Fruit fly (Drosophila melanogaster) whole organism, embryonic: ENCODE data around the gene pyd.

ENCODE experiments used
- C15 ChIP-seq: fragments of 200-800 bp; sonication (Bioruptor generic); IDR thresholded peaks from 3 replicates; pipeline ENCODE4 v1.3.6; 2022; ENCODE audit warnings: missing biosample characterization, missing genetic modification characterization
- CG10209 ChIP-seq: fragments of 200-800 bp; sonication (Bioruptor generic); optimal IDR thresholded peaks from 3 replicates; lab custom pipeline; 2017; ENCODE audit warnings: missing biosample characterization, mild to moderate bottlenecking, missing genetic modification characterization, missing genetic modification reagents
- CG11085 ChIP-seq: fragments of 200-800 bp; sonication (Bioruptor generic); IDR thresholded peaks from 2 replicates; pipeline ENCODE4 v1.3.6; 2022; ENCODE audit warnings: missing biosample characterization, missing genetic modification characterization
- CG11695 ChIP-seq: fragments of 200-800 bp; sonication (Bioruptor generic); IDR thresholded peaks from 3 replicates; pipeline ENCODE4 v1.3.6; 2022; ENCODE audit warnings: missing biosample characterization, missing genetic modification characterization
- CG11723 ChIP-seq: fragments of 200-800 bp; sonication (Bioruptor generic); optimal IDR thresholded peaks from 2 replicates; lab custom pipeline; 2017; ENCODE audit warnings: missing biosample characterization, mild to moderate bottlenecking, missing genetic modification characterization
- CG12071 ChIP-seq: fragments of 200-800 bp; sonication (Bioruptor generic); optimal IDR thresholded peaks from 3 replicates; lab custom pipeline; 2018; ENCODE audit warnings: missing biosample characterization, mild to moderate bottlenecking, missing genetic modification characterization
- CG13123 ChIP-seq: fragments of 200-800 bp; sonication (Bioruptor generic); optimal IDR thresholded peaks from 2 replicates; lab custom pipeline; 2016; ENCODE audit warnings: missing biosample characterization, missing genetic modification characterization
- CG15479 ChIP-seq: fragments of 200-800 bp; sonication (Bioruptor generic); optimal IDR thresholded peaks from 3 replicates; lab custom pipeline; 2019; ENCODE audit warnings: missing biosample characterization, mild to moderate bottlenecking, missing genetic modification characterization, moderate library complexity
- CG15514 ChIP-seq: fragments of 200-800 bp; sonication (Bioruptor generic); optimal IDR thresholded peaks from 3 replicates; lab custom pipeline; 2017; ENCODE audit warnings: missing biosample characterization, missing genetic modification characterization, mild to moderate bottlenecking, moderate library complexity, missing genetic modification reagents
- CG16779 ChIP-seq: fragments of 200-800 bp; sonication (Bioruptor generic); IDR thresholded peaks from 2 replicates; pipeline ENCODE4 v1.3.6; 2022; ENCODE audit warnings: missing biosample characterization, missing genetic modification characterization
- CG16863 ChIP-seq: fragments of 200-800 bp; sonication (Bioruptor generic); optimal IDR thresholded peaks from 3 replicates; lab custom pipeline; 2016; ENCODE audit warnings: missing biosample characterization, missing genetic modification characterization
- CG30403 ChIP-seq: fragments of 200-800 bp; sonication (Bioruptor generic); optimal IDR thresholded peaks from 3 replicates; lab custom pipeline; 2016; ENCODE audit warnings: missing biosample characterization, missing genetic modification characterization
- CG3065 ChIP-seq: fragments of 200-800 bp; sonication (Bioruptor generic); optimal IDR thresholded peaks from 2 replicates; lab custom pipeline; 2016; ENCODE audit warnings: missing biosample characterization, missing genetic modification characterization
- CG31365 ChIP-seq: fragments of 200-800 bp; sonication (Bioruptor generic); optimal IDR thresholded peaks from 2 replicates; lab custom pipeline; 2018; ENCODE audit warnings: missing biosample characterization, mild to moderate bottlenecking, missing genetic modification characterization
- CG3995 ChIP-seq: fragments of 200-800 bp; sonication (Bioruptor generic); optimal IDR thresholded peaks from 3 replicates; lab custom pipeline; 2016; ENCODE audit warnings: missing biosample characterization, missing genetic modification characterization
- CG4707 ChIP-seq: fragments of 200-800 bp; sonication (Bioruptor generic); optimal IDR thresholded peaks from 2 replicates; lab custom pipeline; 2018; ENCODE audit warnings: missing biosample characterization, mild to moderate bottlenecking, missing genetic modification characterization, moderate library complexity
- CG7786 ChIP-seq: fragments of 200-800 bp; sonication (Bioruptor generic); optimal IDR thresholded peaks from 2 replicates; lab custom pipeline; 2016; ENCODE audit warnings: missing biosample characterization, missing genetic modification characterization
- CG9876 ChIP-seq: fragments of 200-800 bp; sonication (Bioruptor generic); optimal IDR thresholded peaks from 2 replicates; lab custom pipeline; 2016; ENCODE audit warnings: missing biosample characterization, missing genetic modification characterization
- D19B ChIP-seq: fragments of 200-800 bp; sonication (Bioruptor generic); optimal IDR thresholded peaks from 2 replicates; lab custom pipeline; 2017; ENCODE audit warnings: missing biosample characterization, mild to moderate bottlenecking, missing genetic modification characterization
- Dfd ChIP-seq, 2 experiments: fragments of >200 bp; optimal IDR thresholded peaks; 2 replicates each; lab custom pipeline; 2017; ENCODE audit warnings: missing biosample characterization in 2 of 2, missing genetic modification characterization in 2 of 2
- H15 ChIP-seq: fragments of 200-800 bp; sonication (Bioruptor generic); IDR thresholded peaks from 3 replicates; pipeline ENCODE4 v1.3.6; 2022; ENCODE audit warnings: missing biosample characterization, missing genetic modification characterization
- HHEX ChIP-seq: fragments of 200-800 bp; sonication (Bioruptor generic); optimal IDR thresholded peaks from 3 replicates; lab custom pipeline; 2017; ENCODE audit warnings: missing biosample characterization, mild to moderate bottlenecking, missing genetic modification characterization, missing genetic modification reagents
- Hmr ChIP-seq: fragments of 200-800 bp; sonication (Bioruptor generic); optimal IDR thresholded peaks from 3 replicates; lab custom pipeline; 2017; ENCODE audit warnings: mild to moderate bottlenecking, missing biosample characterization, missing genetic modification reagents, missing genetic modification characterization
- Hmx ChIP-seq: fragments of 200-800 bp; sonication (Bioruptor generic); optimal IDR thresholded peaks from 2 replicates; lab custom pipeline; 2016; ENCODE audit warnings: missing biosample characterization, missing genetic modification characterization
- Nf-YA ChIP-seq: fragments of 200-800 bp; sonication (Bioruptor generic); IDR thresholded peaks from 2 replicates; pipeline ENCODE4 v1.3.6; 2022; ENCODE audit warnings: missing biosample characterization, missing genetic modification characterization
- Pdp1 ChIP-seq, 2 experiments: fragments of 200-800 bp; sonication (Bioruptor generic); optimal IDR thresholded peaks; 3 replicates each; lab custom pipeline; 2016; ENCODE audit warnings: missing biosample characterization in 2 of 2, missing genetic modification characterization in 2 of 2, mild to moderate bottlenecking in 1 of 2, moderate library complexity in 1 of 2
- Ptx1 ChIP-seq: fragments of 200-800 bp; sonication (Bioruptor generic); IDR thresholded peaks from 2 replicates; pipeline ENCODE4 v1.3.6; 2022; ENCODE audit warnings: missing biosample characterization, missing genetic modification characterization
- ac ChIP-seq: fragments of 200-800 bp; sonication (Bioruptor generic); optimal IDR thresholded peaks from 3 replicates; lab custom pipeline; 2017; ENCODE audit warnings: missing biosample characterization, mild to moderate bottlenecking, missing genetic modification characterization
- ara ChIP-seq: fragments of 200-800 bp; sonication (Bioruptor generic); IDR thresholded peaks from 2 replicates; pipeline ENCODE4 v1.3.6; 2022; ENCODE audit warnings: missing biosample characterization, missing genetic modification characterization
- croc ChIP-seq: fragments of 200-800 bp; sonication (Bioruptor generic); conservative IDR thresholded peaks from 3 replicates; pipeline ENCODE4 v1.3.6; 2022; ENCODE audit warnings: missing biosample characterization, missing genetic modification characterization
- dati ChIP-seq: fragments of 200-800 bp; sonication (Bioruptor generic); IDR thresholded peaks from 2 replicates; pipeline ENCODE4 v1.3.6; 2022; ENCODE audit warnings: missing biosample characterization, missing genetic modification characterization
- dimm ChIP-seq: fragments of 200-800 bp; sonication (Bioruptor generic); IDR thresholded peaks from 2 replicates; pipeline ENCODE4 v1.3.6; 2022; ENCODE audit warnings: missing biosample characterization, missing genetic modification characterization
- esg ChIP-seq: fragments of 200-800 bp; sonication (Bioruptor generic); conservative IDR thresholded peaks from 2 replicates; pipeline ENCODE4 v1.3.6; 2022; ENCODE audit warnings: missing biosample characterization, missing genetic modification characterization
- eve ChIP-seq, 2 experiments: fragments of >200 bp; optimal IDR thresholded peaks; 2 replicates each; lab custom pipeline; 2017; ENCODE audit warnings: missing biosample characterization in 2 of 2, missing genetic modification characterization in 2 of 2
- ftz-f1 ChIP-seq: fragments of 200-800 bp; sonication (Bioruptor generic); optimal IDR thresholded peaks from 2 replicates; lab custom pipeline; 2016; ENCODE audit warnings: missing biosample characterization, missing genetic modification characterization
- ind ChIP-seq: fragments of 200-800 bp; sonication (Bioruptor generic); optimal IDR thresholded peaks from 3 replicates; lab custom pipeline; 2016; ENCODE audit warnings: missing biosample characterization, missing genetic modification characterization
- jigr1 ChIP-seq: fragments of 200-800 bp; sonication (Bioruptor generic); IDR thresholded peaks from 3 replicates; pipeline ENCODE4 v1.3.6; 2022; ENCODE audit warnings: missing biosample characterization, missing genetic modification characterization
- klu ChIP-seq: fragments of 200-800 bp; sonication (Bioruptor generic); IDR thresholded peaks from 2 replicates; pipeline ENCODE4 v1.3.6; 2022; ENCODE audit warnings: missing biosample characterization, missing genetic modification characterization
- mld ChIP-seq: fragments of 200-800 bp; sonication (Bioruptor generic); IDR thresholded peaks from 3 replicates; pipeline ENCODE4 v1.3.6; 2022; ENCODE audit warnings: missing biosample characterization, missing genetic modification characterization; ENCODE audit not compliant: partially characterized antibody
- nmo ChIP-seq: fragments of 200-800 bp; sonication (Bioruptor generic); optimal IDR thresholded peaks from 2 replicates; lab custom pipeline; 2018; ENCODE audit warnings: missing biosample characterization, mild to moderate bottlenecking, missing genetic modification characterization, moderate library complexity
- org-1 ChIP-seq: fragments of 200-800 bp; sonication (Bioruptor generic); optimal IDR thresholded peaks from 2 replicates; lab custom pipeline; 2017; ENCODE audit warnings: missing biosample characterization, missing genetic modification characterization
- peb ChIP-seq: fragments of 200-800 bp; sonication (Bioruptor generic); IDR thresholded peaks from 2 replicates; pipeline ENCODE4 v1.3.6; 2022; ENCODE audit warnings: missing biosample characterization, missing genetic modification characterization
- scrt ChIP-seq: fragments of 200-800 bp; sonication (Bioruptor generic); optimal IDR thresholded peaks from 2 replicates; lab custom pipeline; 2018; ENCODE audit warnings: missing biosample characterization, mild to moderate bottlenecking, missing genetic modification characterization, moderate library complexity
- slp2 ChIP-seq: fragments of 200-800 bp; sonication (Bioruptor generic); optimal IDR thresholded peaks from 2 replicates; lab custom pipeline; 2016; ENCODE audit warnings: missing biosample characterization, missing genetic modification characterization
- sna ChIP-seq: fragments of 200-800 bp; sonication (Bioruptor generic); IDR thresholded peaks from 2 replicates; pipeline ENCODE4 v1.3.6; 2022; ENCODE audit warnings: missing biosample characterization, missing genetic modification characterization; ENCODE audit not compliant: partially characterized antibody
- ssp ChIP-seq: fragments of 200-800 bp; sonication (Bioruptor generic); IDR thresholded peaks from 2 replicates; pipeline ENCODE4 v1.3.6; 2022; ENCODE audit warnings: missing biosample characterization, missing genetic modification characterization
- tup ChIP-seq: fragments of 200-800 bp; sonication (Bioruptor generic); optimal IDR thresholded peaks from 2 replicates; lab custom pipeline; 2016; ENCODE audit warnings: missing biosample characterization, mild to moderate bottlenecking, missing genetic modification characterization, moderate library complexity
- twi ChIP-seq: fragments of 200-800 bp; optimal IDR thresholded peaks from 2 replicates; lab custom pipeline; 2019; ENCODE audit warnings: missing biosample characterization, mild to moderate bottlenecking, missing genetic modification characterization, moderate library complexity
- vfl ChIP-seq: fragments of 200-800 bp; sonication (Bioruptor generic); optimal IDR thresholded peaks from 2 replicates; lab custom pipeline; 2016; ENCODE audit warnings: missing biosample characterization, missing genetic modification characterization
- vnd ChIP-seq: fragments of 200-800 bp; sonication (Bioruptor generic); IDR thresholded peaks from 3 replicates; pipeline ENCODE4 v1.3.6; 2022; ENCODE audit warnings: missing biosample characterization, missing genetic modification characterization; ENCODE audit not compliant: partially characterized antibody

pyd gene

DNA sequence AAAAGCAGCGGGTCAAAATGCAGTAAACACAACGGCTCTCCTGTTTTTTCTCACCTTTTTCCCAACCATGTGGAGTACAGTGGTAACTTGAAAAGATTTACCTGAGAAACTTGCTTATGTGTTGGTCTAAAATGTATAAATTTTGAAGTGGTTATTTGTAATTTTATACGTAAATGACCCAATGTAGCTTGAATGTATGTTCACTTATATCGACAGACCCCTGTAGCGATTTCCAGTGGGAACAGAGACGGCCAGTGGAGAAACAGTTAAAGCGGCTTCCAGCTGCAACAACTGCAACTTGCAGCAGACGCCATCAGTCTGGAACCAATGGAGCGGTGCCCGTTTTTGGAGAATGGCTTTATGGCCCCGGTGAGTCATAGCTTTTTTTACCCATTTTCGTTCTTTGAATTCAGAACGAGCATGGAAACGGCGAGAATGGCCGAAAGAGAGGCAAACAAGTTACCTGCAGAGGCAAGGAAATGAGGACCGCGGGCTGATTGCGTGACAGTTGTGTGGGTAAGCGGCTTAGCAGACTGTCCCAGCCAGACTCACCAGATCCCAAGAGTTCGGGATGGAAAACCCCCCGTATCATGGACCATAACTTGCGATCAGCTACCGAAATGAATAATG is 5.7 kb downstream of the pyd start (continued):
- TF ChIP-seq Dfd (GFP tag; optimal IDR thresholded peaks at IDR 0.05; lab: Kevin White, UChicago) (no peak), CG7786 (peak; percentile 38), Pdp1 (GFP tag; optimal IDR thresholded peaks at IDR 0.05; lab: Kevin White, UChicago) (peak; percentile 25 to 42), CG30403 (peak; percentile 50), peb (GFP tag; lab: Robert Waterston, UW) (peak; percentile 81), twi (tag; lab: Kevin White, UChicago) (peak; percentile 45), Ptx1 (GFP tag; lab: Robert Waterston, UW) (peak; percentile 61), nmo (GFP tag; lab: Kevin White, UChicago) (peak; percentile 68), vfl (GFP tag; lab: Kevin White, UChicago) (no peak), CG4707 (peak; percentile 26), HHEX (GFP tag; lab: Kevin White, UChicago) (no peak), ara (GFP tag; lab: Robert Waterston, UW) (peak; percentile 88), H15 (GFP tag; lab: Robert Waterston, UW) (peak; percentile 67; the same call in 2 of the 3 replicates), CG15479 (GFP tag; lab: Kevin White, UChicago) (peak; percentile 31), CG11695 (GFP tag; lab: Robert Waterston, UW) (peak; percentile 66; the same call in 2 of the 3 replicates), ftz-f1 (GFP tag; lab: Kevin White, UChicago) (no peak), klu (GFP tag; lab: Robert Waterston, UW) (no peak), CG15514 (GFP tag; lab: Kevin White, UChicago) (no peak), esg (no peak), CG12071 (GFP tag; lab: Kevin White, UChicago) (no peak), croc (GFP tag; lab: Robert Waterston, UW) (peak; percentile 75), D19B (no peak), Nf-YA (0 out of 2 replicates have a peak, but pooled peaks have one; percentile 8), CG16863 (GFP tag; lab: Kevin White, UChicago) (peak; percentile 47), tup (GFP tag; lab: Kevin White, UChicago) (no peak), CG9876 (no peak), CG16779 (GFP tag; lab: Robert Waterston, UW) (no peak), C15 (GFP tag; lab: Robert Waterston, UW) (no peak), mld (GFP tag; lab: Robert Waterston, UW) (no peak), CG31365 (tag; lab: Kevin White, UChicago) (no peak), CG10209 (GFP tag; lab: Kevin White, UChicago) (peak; percentile 22), ind (GFP tag; lab: Kevin White, UChicago) (peak; percentile 69), slp2 (GFP tag; lab: Kevin White, UChicago) (peak; percentile 56), CG11085 (GFP tag; lab: Robert Waterston, UW) (0 out of 2 replicates have a peak, but pooled peaks have one; percentile 21), CG3065 (GFP tag; lab: Kevin White, UChicago) (peak; percentile 5), CG3995 (GFP tag; lab: Kevin White, UChicago) (no peak), CG13123 (GFP tag; lab: Kevin White, UChicago) (peak; percentile 3), Hmr (GFP tag; lab: Kevin White, UChicago) (no peak), scrt (GFP tag; lab: Kevin White, UChicago) (peak; percentile 8), ac (GFP tag; lab: Kevin White, UChicago) (peak; percentile 42), Hmx (GFP tag; lab: Kevin White, UChicago) (no peak), eve (GFP tag; optimal IDR thresholded peaks at IDR 0.05; lab: Kevin White, UChicago) (no peak), sna (GFP tag; lab: Robert Waterston, UW) (no peak), CG11723 (peak; percentile 11), org-1 (GFP tag; lab: Kevin White, UChicago) (peak; percentile 35), dati (GFP tag; lab: Robert Waterston, UW) (0 out of 2 replicates have a peak, but pooled peaks have one; percentile 32), vnd (GFP tag; lab: Robert Waterston, UW) (no peak), dimm (no peak), jigr1 (GFP tag; lab: Robert Waterston, UW) (peak; percentile 44; the same call in 1 of the 3 replicates), ssp (GFP tag; lab: Robert Waterston, UW) (peak; percentile 64)
